Fruit fly (Drosophila melanogaster) whole organism, pupa: ENCODE data around the gene CG43322.
A peak's percentile ranks its signal among the peaks of the same experiment; 100 is the strongest.

Source experiments
- CG10348 ChIP-seq: fragments of 200-800 bp; sonication (Bioruptor generic); IDR thresholded peaks from 2 replicates; pipeline ENCODE4 v1.3.6; 2022; ENCODE audit warnings: missing biosample characterization, missing genetic modification characterization
- CG12605 ChIP-seq: fragments of 200-800 bp; sonication (Bioruptor generic); IDR thresholded peaks from 2 replicates; pipeline ENCODE4 v1.3.6; 2022; ENCODE audit warnings: missing biosample characterization, missing genetic modification characterization
- CG13204 ChIP-seq: fragments of 200-800 bp; sonication (Bioruptor generic); optimal IDR thresholded peaks from 2 replicates; lab custom pipeline; 2018; ENCODE audit warnings: missing biosample characterization, mild to moderate bottlenecking, missing genetic modification characterization, moderate library complexity
- CG14655 ChIP-seq: fragments of 200-800 bp; sonication (Bioruptor generic); optimal IDR thresholded peaks from 3 replicates; lab custom pipeline; 2017; ENCODE audit warnings: mild to moderate bottlenecking, missing biosample characterization, missing genetic modification reagents, missing genetic modification characterization
- CG15710 ChIP-seq: fragments of 200-800 bp; sonication (Bioruptor generic); optimal IDR thresholded peaks from 2 replicates; lab custom pipeline; 2018; ENCODE audit warnings: missing biosample characterization, mild to moderate bottlenecking, missing genetic modification characterization, moderate library complexity
- CG17806 ChIP-seq: fragments of 200-800 bp; sonication (Bioruptor generic); optimal IDR thresholded peaks from 2 replicates; lab custom pipeline; 2018; ENCODE audit warnings: missing biosample characterization, mild to moderate bottlenecking, missing genetic modification characterization, moderate library complexity
- CG32121 ChIP-seq: fragments of 200-800 bp; sonication (Bioruptor generic); IDR thresholded peaks from 2 replicates; pipeline ENCODE4 v1.3.6; 2022; ENCODE audit warnings: missing biosample characterization, missing genetic modification characterization
- CG34367 ChIP-seq: fragments of 200-800 bp; sonication (Bioruptor generic); optimal IDR thresholded peaks from 2 replicates; lab custom pipeline; 2018; ENCODE audit warnings: missing biosample characterization, mild to moderate bottlenecking, missing genetic modification characterization
- CG4496 ChIP-seq: fragments of 200-800 bp; sonication (Bioruptor generic); IDR thresholded peaks from 3 replicates; pipeline ENCODE4 v1.3.6; 2022; ENCODE audit warnings: missing biosample characterization, missing genetic modification characterization
- CG8159 ChIP-seq: fragments of 200-800 bp; sonication (Bioruptor generic); optimal IDR thresholded peaks from 3 replicates; lab custom pipeline; 2018; ENCODE audit warnings: missing biosample characterization, mild to moderate bottlenecking, missing genetic modification characterization, moderate library complexity
- CG8301 ChIP-seq: fragments of 200-800 bp; sonication (Bioruptor generic); optimal IDR thresholded peaks from 2 replicates; lab custom pipeline; 2018; ENCODE audit warnings: missing biosample characterization, mild to moderate bottlenecking, missing genetic modification characterization
- CG9948 ChIP-seq: fragments of 200-800 bp; sonication (Bioruptor generic); optimal IDR thresholded peaks from 2 replicates; lab custom pipeline; 2018; ENCODE audit warnings: missing biosample characterization, mild to moderate bottlenecking, missing genetic modification characterization, moderate library complexity
- D1 ChIP-seq: fragments of 200-800 bp; sonication (Bioruptor generic); optimal IDR thresholded peaks from 2 replicates; lab custom pipeline; 2018; ENCODE audit warnings: missing biosample characterization, mild to moderate bottlenecking, missing genetic modification characterization, moderate library complexity
- EcR ChIP-seq: fragments of 200-800 bp; sonication (Bioruptor generic); optimal IDR thresholded peaks from 3 replicates; lab custom pipeline; 2019; ENCODE audit warnings: missing biosample characterization, missing genetic modification characterization, mild to moderate bottlenecking, moderate library complexity, missing genetic modification reagents
- Ets98B ChIP-seq: fragments of 200-800 bp; sonication (Bioruptor generic); IDR thresholded peaks from 2 replicates; pipeline ENCODE4 v1.3.6; 2022; ENCODE audit warnings: missing biosample characterization, missing genetic modification characterization
- Pif1A ChIP-seq: fragments of 200-800 bp; sonication (Bioruptor generic); optimal IDR thresholded peaks from 3 replicates; lab custom pipeline; 2016; ENCODE audit warnings: missing biosample characterization, missing genetic modification characterization
- Pif1B ChIP-seq: fragments of 200-800 bp; sonication (Bioruptor generic); optimal IDR thresholded peaks from 3 replicates; lab custom pipeline; 2016; ENCODE audit warnings: missing biosample characterization, missing genetic modification characterization
- Snoo ChIP-seq: fragments of 200-800 bp; sonication (Bioruptor generic); optimal IDR thresholded peaks from 3 replicates; lab custom pipeline; 2017; ENCODE audit warnings: missing biosample characterization, mild to moderate bottlenecking, missing genetic modification characterization, inconsistent platforms
- fd96Ca ChIP-seq: fragments of 200-800 bp; sonication (Bioruptor generic); IDR thresholded peaks from 3 replicates; pipeline ENCODE4 v1.3.6; 2022; ENCODE audit warnings: missing biosample characterization, missing genetic modification characterization
- gl ChIP-seq: fragments of 200-800 bp; sonication (Bioruptor generic); optimal IDR thresholded peaks from 2 replicates; lab custom pipeline; 2018; ENCODE audit warnings: missing biosample characterization, mild to moderate bottlenecking, missing genetic modification characterization
- rn ChIP-seq: fragments of 200-800 bp; sonication (Bioruptor generic); IDR thresholded peaks from 2 replicates; pipeline ENCODE4 v1.3.6; 2022; ENCODE audit warnings: missing biosample characterization, missing genetic modification characterization

Gene CG43322

dm6 chr2L:7007564-7007963 lies 5.6 kb upstream of the CG43322 start:
- TF ChIP-seq CG9948 (tag; lab: Kevin White, UChicago), result no peak
- TF ChIP-seq CG10348 (GFP tag; lab: Robert Waterston, UW), result no peak
- no peak for TF ChIP-seq fd96Ca (GFP tag; lab: Robert Waterston, UW)
- no peak for TF ChIP-seq CG8301

DNA sequence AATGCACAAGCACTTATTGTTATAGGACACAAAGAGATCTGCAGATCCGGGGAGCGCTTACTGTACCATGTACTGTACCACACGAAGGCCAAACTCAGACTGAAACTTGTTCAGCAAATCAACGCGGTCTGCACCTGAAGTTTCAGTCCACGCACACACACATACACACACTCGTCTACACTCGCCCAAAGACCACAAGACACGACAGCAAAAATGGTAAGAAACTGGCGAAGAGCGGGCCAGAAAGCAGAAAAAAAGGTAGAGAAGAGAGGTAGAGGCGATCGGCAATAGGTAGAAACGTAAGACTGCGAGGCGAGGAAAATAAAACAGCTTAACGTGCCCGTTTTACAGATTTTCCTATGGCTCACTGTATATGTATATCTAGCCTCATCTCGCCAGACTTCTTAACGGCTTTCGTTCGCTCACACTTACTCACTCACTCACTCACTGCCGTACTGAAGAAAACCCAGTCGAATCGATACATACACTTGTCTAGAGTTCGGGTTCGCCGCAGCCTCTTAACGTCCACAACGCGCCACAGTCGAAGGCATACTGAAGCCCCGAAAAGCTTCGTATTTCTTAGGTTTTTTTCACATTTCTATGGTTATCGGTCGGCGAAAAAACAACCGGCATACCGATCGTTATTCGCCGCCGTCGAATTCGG lies 3.3 kb upstream of the CG43322 start, which contains the start of gene uif:
TSS of gene uif (minus strand) at position 553 of the 664 bp plus-strand sequence.
- TF ChIP-seq CG34367 (tag; lab: Kevin White, UChicago) (no peak), fd96Ca (GFP tag; lab: Robert Waterston, UW) (peak; percentile 28; the same call in 1 of the 3 replicates), CG9948 (tag; lab: Kevin White, UChicago) (no peak), Ets98B (GFP tag; lab: Robert Waterston, UW) (peak; percentile 53; the same call in 1 of the 2 replicates), Pif1A (GFP tag; lab: Kevin White, UChicago) (no peak), CG15710 (tag; lab: Kevin White, UChicago) (no peak), CG12605 (GFP tag; lab: Robert Waterston, UW) (no peak), CG32121 (GFP tag; lab: Robert Waterston, UW) (no peak), CG13204 (GFP tag; lab: Kevin White, UChicago) (peak; percentile 26), Pif1B (no peak), EcR (GFP tag; lab: Kevin White, UChicago) (peak; percentile 33), CG4496 (0 out of 3 replicates have a peak, but pooled peaks have one; percentile 21), CG8159 (tag; lab: Kevin White, UChicago) (peak; percentile 8), CG8301 (no peak)

DNA sequence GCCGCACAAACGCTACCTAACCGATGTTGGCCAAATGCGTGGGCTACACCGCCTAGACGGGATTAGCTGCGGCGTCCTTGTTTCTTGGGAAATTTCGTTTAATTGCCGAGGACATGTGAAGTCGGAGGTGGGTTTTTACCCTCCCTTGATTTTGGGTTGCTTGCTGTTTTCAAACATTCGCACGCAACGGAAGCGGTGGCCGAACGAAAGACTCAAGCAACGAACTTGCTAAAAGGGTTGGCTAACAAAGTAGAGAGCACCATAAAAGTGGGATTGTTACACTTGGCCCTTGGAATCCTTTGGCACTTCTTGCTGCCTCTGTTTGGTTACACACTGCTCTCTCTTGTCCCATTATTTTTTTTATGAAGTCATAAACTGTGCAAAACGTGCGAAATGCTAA lies 2.7 kb upstream of the CG43322 start:
- no peak for TF ChIP-seq rn (GFP tag; lab: Robert Waterston, UW)
- TF ChIP-seq, all 21 proteins: peak for 0

DNA sequence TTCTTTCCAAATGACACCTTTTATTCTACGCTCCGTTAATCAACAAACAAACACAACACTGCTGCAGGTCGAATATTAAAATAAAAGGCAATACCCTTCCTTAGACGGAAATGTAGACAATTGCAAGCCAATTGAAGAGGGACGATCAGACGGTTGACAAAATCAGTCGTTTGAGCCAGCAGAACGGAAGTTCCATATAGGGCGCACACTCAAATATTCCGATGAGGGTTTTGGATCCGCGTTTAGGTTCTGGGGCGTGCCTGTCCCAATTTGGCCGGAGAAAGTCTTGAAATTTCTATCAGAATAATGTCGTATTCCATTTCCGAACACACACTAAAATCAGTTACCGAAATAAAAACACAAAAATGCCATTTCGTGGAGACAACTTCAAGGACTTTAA lies 1.2 kb upstream of the CG43322 start, which contains the start of gene CG43321:
TSS of gene CG43321 (plus strand) at position 301 of the 400 bp plus-strand sequence.
- TF ChIP-seq rn (GFP tag; lab: Robert Waterston, UW) (no peak), Pif1A (GFP tag; lab: Kevin White, UChicago) (no peak), CG8159 (tag; lab: Kevin White, UChicago) (no peak), CG34367 (tag; lab: Kevin White, UChicago) (no peak), CG32121 (GFP tag; lab: Robert Waterston, UW) (no peak), EcR (GFP tag; lab: Kevin White, UChicago) (no peak), fd96Ca (GFP tag; lab: Robert Waterston, UW) (no peak), CG14655 (GFP tag; lab: Kevin White, UChicago) (no peak), CG8301 (no peak), gl (tag; lab: Kevin White, UChicago) (no peak), CG17806 (no peak), D1 (tag; lab: Kevin White, UChicago) (no peak), CG13204 (GFP tag; lab: Kevin White, UChicago) (no peak), CG9948 (tag; lab: Kevin White, UChicago) (no peak)
- TF ChIP-seq, all 21 proteins: peak for 0

DNA sequence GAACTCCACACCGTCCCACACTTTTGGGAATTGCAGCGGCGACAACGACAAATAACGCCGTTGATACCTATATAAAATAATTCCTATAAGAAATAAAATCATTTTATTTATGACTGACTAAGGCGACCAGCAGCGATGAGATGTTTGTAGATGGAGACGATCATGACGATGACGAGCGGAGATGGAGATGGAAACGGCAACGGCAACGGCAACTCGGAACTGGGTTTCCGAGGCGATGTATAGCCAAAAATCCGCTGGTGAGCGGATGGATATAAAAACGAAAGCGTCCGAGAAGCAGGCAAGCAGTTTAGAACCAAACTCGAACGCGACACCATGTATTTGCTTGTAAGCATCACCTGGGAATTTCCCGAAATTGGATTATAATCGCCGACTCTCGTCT lies 8.2 kb downstream of the CG43322 start, which contains the start of gene Pcp:
TSS of gene Pcp (plus strand) at position 301 of the 400 bp plus-strand sequence.
- TF ChIP-seq CG9948 (tag; lab: Kevin White, UChicago) (no peak), CG13204 (GFP tag; lab: Kevin White, UChicago) (no peak), CG34367 (tag; lab: Kevin White, UChicago) (no peak), Pif1A (GFP tag; lab: Kevin White, UChicago) (no peak), CG14655 (GFP tag; lab: Kevin White, UChicago) (no peak), rn (GFP tag; lab: Robert Waterston, UW) (no peak), EcR (GFP tag; lab: Kevin White, UChicago) (no peak), CG12605 (GFP tag; lab: Robert Waterston, UW) (no peak), CG4496 (no peak), Ets98B (GFP tag; lab: Robert Waterston, UW) (no peak), CG17806 (no peak), CG8301 (no peak), Snoo (tag; lab: Kevin White, UChicago) (no peak)

- TF ChIP-seq CG14655 (GFP tag; lab: Kevin White, UChicago) (no peak), CG9948 (tag; lab: Kevin White, UChicago) (peak; percentile 30), CG8159 (tag; lab: Kevin White, UChicago) (no peak), rn (GFP tag; lab: Robert Waterston, UW) (no peak), Ets98B (GFP tag; lab: Robert Waterston, UW) (peak; percentile 40), CG17806 (peak; percentile 3), CG4496 (peak; percentile 61; the same call in 1 of the 3 replicates), CG8301 (no peak), Snoo (tag; lab: Kevin White, UChicago) (peak; percentile 81), gl (tag; lab: Kevin White, UChicago) (no peak), CG13204 (GFP tag; lab: Kevin White, UChicago) (no peak), CG12605 (GFP tag; lab: Robert Waterston, UW) (peak; percentile 56), CG34367 (tag; lab: Kevin White, UChicago) (peak; percentile 52), D1 (tag; lab: Kevin White, UChicago) (no peak), fd96Ca (GFP tag; lab: Robert Waterston, UW) (no peak), CG15710 (tag; lab: Kevin White, UChicago) (peak; percentile 44), CG10348 (GFP tag; lab: Robert Waterston, UW) (no peak), CG32121 (GFP tag; lab: Robert Waterston, UW) (peak; percentile 19; the same call in 1 of the 2 replicates), Pif1A (GFP tag; lab: Kevin White, UChicago) (peak; percentile 73), Pif1B (peak; percentile 72), EcR (GFP tag; lab: Kevin White, UChicago) (peak; percentile 60)
Measured at dm6 chr2L:7023614-7024259, 10.5 kb downstream of the CG43322 start, which contains the start of gene Gart. Gene Gart (minus strand): TSS chr2L:7023898.
